Worm (Caenorhabditis elegans) whole organism, mixed stage, embryonic: ENCODE data around the gene tbx-34.

Experiments
- M03D4.4 ChIP-seq: sonication (generic microtip); optimal IDR thresholded peaks from 2 replicates; lab custom pipeline; 2017; ENCODE audit warnings: mild to moderate bottlenecking, missing genetic modification characterization, missing compliant biosample characterization
- blmp-1 ChIP-seq: fragments of 150-350 bp; optimal IDR thresholded peaks from 2 replicates; lab custom pipeline; 2014; ENCODE audit warnings: missing biosample characterization, missing genetic modification characterization
- ceh-39 ChIP-seq: fragments of 150-350 bp; optimal IDR thresholded peaks from 2 replicates; lab custom pipeline; 2014; ENCODE audit warnings: missing biosample characterization, missing genetic modification characterization
- ceh-43 ChIP-seq: fragments of 200-800 bp; sonication (Bioruptor generic); optimal IDR thresholded peaks from 2 replicates; lab custom pipeline; 2018; ENCODE audit warnings: mild to moderate bottlenecking, missing genetic modification characterization, moderate library complexity, missing compliant biosample characterization
- ceh-83 ChIP-seq: fragments of 200-800 bp; sonication (Bioruptor generic); optimal IDR thresholded peaks from 2 replicates; lab custom pipeline; 2018; ENCODE audit warnings: mild to moderate bottlenecking, missing genetic modification characterization, missing compliant biosample characterization
- cnd-1 ChIP-seq: fragments of 200-800 bp; sonication (Bioruptor generic); optimal IDR thresholded peaks from 2 replicates; lab custom pipeline; 2018; ENCODE audit warnings: mild to moderate bottlenecking, missing genetic modification characterization, missing compliant biosample characterization
- flh-1 ChIP-seq: fragments of 200-800 bp; sonication (Bioruptor generic); optimal IDR thresholded peaks from 2 replicates; lab custom pipeline; 2018; ENCODE audit warnings: mild to moderate bottlenecking, missing genetic modification characterization, moderate library complexity, missing compliant biosample characterization
- ham-2 ChIP-seq: fragments of 200-800 bp; sonication (Bioruptor generic); optimal IDR thresholded peaks from 2 replicates; lab custom pipeline; 2018; ENCODE audit warnings: mild to moderate bottlenecking, missing genetic modification characterization, missing compliant biosample characterization
- lin-32 ChIP-seq: fragments of 200-800 bp; sonication (Bioruptor generic); optimal IDR thresholded peaks from 2 replicates; lab custom pipeline; 2018; ENCODE audit warnings: mild to moderate bottlenecking, missing genetic modification characterization, missing compliant biosample characterization
- lsy-2 ChIP-seq: fragments of 150-350 bp; optimal IDR thresholded peaks from 2 replicates; lab custom pipeline; 2014; ENCODE audit warnings: missing biosample characterization, missing genetic modification characterization
- mab-5 ChIP-seq: fragments of 150-350 bp; optimal IDR thresholded peaks from 2 replicates; lab custom pipeline; 2014; ENCODE audit warnings: missing biosample characterization, missing genetic modification characterization
- mep-1 ChIP-seq: fragments of 150-350 bp; optimal IDR thresholded peaks from 2 replicates; lab custom pipeline; 2017; ENCODE audit warnings: missing biosample characterization, missing genetic modification reagents, missing genetic modification characterization, inconsistent platforms
- mls-2 ChIP-seq: sonication (generic microtip); optimal IDR thresholded peaks from 2 replicates; lab custom pipeline; 2016; ENCODE audit warnings: mild to moderate bottlenecking, missing genetic modification characterization, moderate library complexity, missing compliant biosample characterization
- nhr-12 ChIP-seq: fragments of 150-350 bp; optimal IDR thresholded peaks from 2 replicates; lab custom pipeline; 2014; ENCODE audit warnings: missing biosample characterization, missing genetic modification characterization
- nhr-237 ChIP-seq: fragments of 150-350 bp; optimal IDR thresholded peaks from 2 replicates; lab custom pipeline; 2014; ENCODE audit warnings: missing biosample characterization, missing genetic modification characterization
- pha-4 ChIP-seq: fragments of 150-350 bp; optimal IDR thresholded peaks from 2 replicates; lab custom pipeline; 2018; ENCODE audit warnings: missing biosample characterization, missing genetic modification reagents, missing genetic modification characterization
- unc-120 ChIP-seq: sonication (generic microtip); optimal IDR thresholded peaks from 2 replicates; lab custom pipeline; 2017; ENCODE audit warnings: missing genetic modification characterization, missing compliant biosample characterization; ENCODE audit not compliant: poor library complexity, severe bottlenecking
- unc-39 ChIP-seq: fragments of 150-350 bp; optimal IDR thresholded peaks from 2 replicates; lab custom pipeline; 2014; ENCODE audit warnings: missing biosample characterization, missing genetic modification characterization
- zip-8 ChIP-seq: fragments of 150-350 bp; optimal IDR thresholded peaks from 2 replicates; lab custom pipeline; 2014; ENCODE audit warnings: missing biosample characterization, missing genetic modification characterization

tbx-34 gene

ce11 chrIII:11170509-11170908, 47.5 kb downstream of the tbx-34 start:
- TF ChIP-seq nhr-237 (tag; lab: Kevin White, UChicago) (no peak), lin-32 (GFP tag; lab: Kevin White, UChicago) (no peak), mab-5 (tag; lab: Kevin White, UChicago) (no peak), unc-39 (tag; lab: Kevin White, UChicago) (no peak), ceh-39 (tag; lab: Kevin White, UChicago) (no peak), ceh-43 (GFP tag; lab: Kevin White, UChicago) (no peak), unc-120 (no peak), ceh-83 (no peak), mep-1 (tag; lab: Kevin White, UChicago) (no peak), cnd-1 (tag; lab: Kevin White, UChicago) (no peak)

ce11 chrIII:11169680-11170079, 48.4 kb downstream of the tbx-34 start:
- no peak for TF ChIP-seq ceh-43 (GFP tag; lab: Kevin White, UChicago)
- no peak for TF ChIP-seq cnd-1 (tag; lab: Kevin White, UChicago)
- TF ChIP-seq pha-4 (tag; lab: Kevin White, UChicago): no peak
- TF ChIP-seq zip-8: no peak
- no peak for TF ChIP-seq nhr-237 (tag; lab: Kevin White, UChicago)
- TF ChIP-seq ham-2 (GFP tag; lab: Kevin White, UChicago): no peak
- TF ChIP-seq mls-2 (tag; lab: Kevin White, UChicago): no peak
- no peak for TF ChIP-seq lsy-2 (tag; lab: Kevin White, UChicago)
- no peak for TF ChIP-seq blmp-1 (tag; lab: Kevin White, UChicago)
- TF ChIP-seq nhr-12: no peak
- TF ChIP-seq flh-1: no peak
- TF ChIP-seq ceh-39 (tag; lab: Kevin White, UChicago): no peak
- no peak for TF ChIP-seq M03D4.4 (tag; lab: Kevin White, UChicago)
